Worm (Caenorhabditis elegans): ENCODE measurements around the gene peli-1.
A peak's percentile ranks its signal among the peaks of the same experiment; 100 is the strongest.
"Not testable (repeated sequence)": the region's sequence is repeated elsewhere in the genome, so short reads cannot be mapped to it uniquely, and the experiment has no call there.

Gene peli-1

DNA sequence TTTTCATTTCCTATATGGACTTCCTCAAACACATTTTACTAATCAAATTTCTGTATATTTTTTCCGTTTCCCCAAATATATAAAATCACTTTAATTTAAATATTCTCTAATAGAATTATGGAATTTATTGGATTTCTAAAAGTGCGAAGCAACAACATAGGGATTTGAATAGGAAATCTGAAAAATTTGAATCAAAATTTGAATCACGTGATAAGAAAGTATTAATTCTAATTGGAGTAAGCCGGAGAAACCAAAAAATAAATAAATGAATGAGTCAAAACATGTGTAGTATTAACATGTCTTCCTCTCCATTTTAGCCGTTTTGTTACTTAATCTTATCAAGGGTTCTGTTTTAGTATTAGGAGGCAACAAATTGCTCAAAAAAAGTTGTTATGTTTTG lies 35.6 kb downstream of the peli-1 start:
- TF ChIP-seq snu-23 (GFP tag; optimal IDR thresholded peaks at IDR 0.05) (no peak), nhr-85 (tag) (no peak), egl-13 (tag; optimal IDR thresholded peaks at IDR 0.05) (peak; percentile 55), lin-39 (tag; optimal IDR thresholded peaks at IDR 0.05) (no peak), nhr-47 (tag; optimal IDR thresholded peaks at IDR 0.05) (peak; percentile 22), blmp-1 (tag; optimal IDR thresholded peaks at IDR 0.05) (no peak), dsc-1 (tag; optimal IDR thresholded peaks at IDR 0.05) (peak; percentile 87)

DNA sequence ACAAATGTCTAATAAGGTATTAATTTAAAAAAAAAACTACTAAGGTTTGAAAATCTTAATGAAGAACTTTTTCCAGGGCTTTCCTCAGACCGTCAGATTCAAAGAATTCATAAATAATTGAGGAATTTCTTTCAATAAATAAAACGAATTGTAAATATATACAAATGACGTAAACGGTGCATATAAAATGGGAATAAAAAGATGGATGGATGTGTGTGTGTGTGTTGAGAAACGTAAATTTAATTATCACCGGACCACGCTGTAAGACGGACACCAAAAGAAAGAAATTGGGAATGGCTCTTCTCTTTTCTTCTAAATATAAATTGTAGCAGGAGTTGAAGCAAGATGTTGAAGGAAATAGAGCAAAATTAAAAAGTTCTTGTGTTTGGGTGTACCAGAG lies 40.6 kb downstream of the peli-1 start:
- no peak for TF ChIP-seq sptf-1 (tag; optimal IDR thresholded peaks at IDR 0.05)
- peak; percentile 77 for TF ChIP-seq ceh-63 (GFP tag; optimal IDR thresholded peaks at IDR 0.05)

DNA sequence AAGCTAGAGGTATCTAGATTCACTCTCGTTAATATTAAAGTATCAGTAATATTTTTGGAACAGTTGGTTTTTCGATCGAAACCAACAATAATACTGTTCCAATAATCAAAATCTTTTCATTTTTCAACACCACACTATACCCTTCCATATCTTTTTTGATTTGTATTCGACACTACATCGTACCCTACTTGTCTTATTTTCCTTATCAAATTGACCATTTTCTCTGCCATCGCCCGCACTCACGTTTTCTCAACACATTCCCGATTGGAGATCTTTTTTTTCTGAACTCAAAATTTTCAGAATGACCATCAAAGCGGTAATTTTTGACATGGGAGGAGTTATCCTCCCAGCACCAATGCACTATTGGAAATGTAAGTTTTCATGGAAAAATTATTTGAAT lies 41.9 kb downstream of the peli-1 start, which contains the start of gene acds-10:
Gene acds-10 (plus strand): TSS at position 301 of the 400 bp plus-strand sequence.
- TF ChIP-seq efl-1 (optimal IDR thresholded peaks at IDR 0.05): no peak
- TF ChIP-seq efl-1 (GFP tag; optimal IDR thresholded peaks at IDR 0.05 in 1 of 2): peak in 1 of 2 experiments; percentile 18
- no peak for TF ChIP-seq pqm-1 (tag; optimal IDR thresholded peaks at IDR 0.05)
- TF ChIP-seq jun-1 (tag; optimal IDR thresholded peaks at IDR 0.05): no peak
- no peak for TF ChIP-seq lin-39 (tag; optimal IDR thresholded peaks at IDR 0.05)
- TF ChIP-seq unc-30 (tag; optimal IDR thresholded peaks at IDR 0.05): no peak
- TF ChIP-seq egl-27 (tag; optimal IDR thresholded peaks at IDR 0.05): no peak

DNA sequence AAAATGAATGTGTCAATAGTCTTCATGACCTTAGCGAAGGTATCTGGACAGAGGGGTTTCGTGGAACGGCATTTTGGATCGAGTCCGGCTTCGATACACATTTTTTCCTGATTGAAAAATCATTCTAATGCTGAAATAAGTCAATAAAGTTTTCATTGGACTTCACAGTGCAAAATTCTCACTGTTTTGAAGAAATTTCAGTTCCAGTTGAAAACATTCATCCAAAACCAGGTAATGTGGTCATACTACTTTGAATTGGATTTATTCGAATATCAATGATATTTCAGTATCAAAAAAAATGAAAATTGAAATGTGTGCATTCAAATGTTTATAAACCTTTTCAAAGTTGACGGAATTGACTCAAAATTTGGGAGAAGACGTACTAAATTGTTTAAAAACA lies 47.8 kb downstream of the peli-1 start, which contains the start of gene pgph-1:
Gene pgph-1 (minus strand): TSS at position 101 of the 400 bp plus-strand sequence.
- TF ChIP-seq egl-27 (tag; optimal IDR thresholded peaks at IDR 0.05) (no peak), unc-98 (GFP tag; IDR thresholded peaks at IDR 0.05) (no peak), ceh-90 (tag; optimal IDR thresholded peaks at IDR 0.05) (no peak), swsn-7 (tag; optimal IDR thresholded peaks at IDR 0.05) (no peak), lir-3 (tag; optimal IDR thresholded peaks at IDR 0.05; ENCODE audit: poor library complexity) (no peak)

DNA sequence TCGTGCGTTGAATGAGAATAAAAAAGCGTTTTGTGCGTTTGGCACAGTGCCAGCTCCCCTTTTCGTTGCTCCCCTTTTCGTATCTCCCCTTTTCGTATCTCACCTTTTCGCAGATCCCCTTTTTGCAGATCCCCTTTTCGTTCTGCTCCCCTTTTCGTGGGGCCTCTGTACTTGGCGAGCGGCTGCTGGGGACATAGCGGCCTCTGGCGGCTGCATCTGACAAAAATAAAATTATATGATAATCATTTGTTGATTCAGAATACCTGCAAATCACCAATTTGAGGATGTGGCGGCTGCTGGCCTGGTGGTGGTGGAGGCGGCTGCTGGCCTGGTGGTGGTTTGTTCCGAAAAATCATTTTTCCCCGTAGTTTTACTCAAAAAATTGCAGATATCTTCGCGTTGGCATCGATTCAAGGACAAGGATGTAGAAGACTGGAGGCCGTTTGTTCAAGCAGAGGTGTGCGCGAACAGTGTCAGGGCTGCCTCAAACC lies 49.6 kb downstream of the peli-1 start, which contains the start of gene K09H11.11:
Gene K09H11.11 (minus strand): TSS at position 51 of the 491 bp plus-strand sequence.
- not testable (repeated sequence) for TF ChIP-seq pqm-1, aly-2, swsn-7 (tag; optimal IDR thresholded peaks at IDR 0.05)

DNA sequence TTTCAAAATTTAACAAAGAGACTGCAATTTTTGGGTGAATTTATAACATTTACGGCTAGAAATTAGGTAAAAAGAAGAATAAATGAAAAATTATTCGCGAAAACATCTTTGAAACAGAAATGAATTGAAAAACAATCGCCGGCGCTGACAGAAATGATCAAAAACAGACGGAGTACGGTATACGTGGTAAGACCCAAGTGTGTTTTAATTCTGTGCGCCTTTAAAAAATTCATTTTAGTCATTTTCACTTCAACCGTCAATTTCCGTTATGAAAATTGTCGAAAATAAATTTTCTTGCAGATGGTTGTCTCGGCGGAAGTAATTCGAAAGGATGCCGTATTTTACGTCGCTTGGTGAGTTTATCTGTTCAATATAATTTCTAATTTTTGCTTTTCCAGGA lies 50.6 kb downstream of the peli-1 start, which contains the start of gene C53A3.3:
Gene C53A3.3 (plus strand): TSS at position 301 of the 400 bp plus-strand sequence.
- TF ChIP-seq rnt-1 (tag; optimal IDR thresholded peaks at IDR 0.05) (no peak), unc-62 (GFP tag; optimal IDR thresholded peaks at IDR 0.05) (no peak), fkh-10 (GFP tag; optimal IDR thresholded peaks at IDR 0.05) (no peak)

DNA sequence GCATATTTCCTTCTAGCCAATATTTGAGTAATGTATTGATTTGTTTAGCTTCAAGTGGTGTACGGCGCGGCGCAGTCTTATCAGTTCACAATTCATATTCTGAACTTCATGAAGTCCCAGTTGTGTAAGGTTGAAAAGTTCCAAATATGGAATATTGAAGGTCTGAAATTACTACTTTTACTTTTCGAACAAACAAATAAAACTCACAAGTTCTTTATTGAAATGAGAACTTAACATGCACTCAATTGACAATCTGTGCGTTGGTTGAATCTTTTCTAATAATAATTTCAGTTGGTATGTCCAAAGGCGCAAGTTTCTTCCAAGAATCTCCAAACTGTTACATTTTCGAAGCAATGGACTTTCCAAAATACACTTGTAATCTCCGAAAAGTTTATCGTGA lies 53.2 kb downstream of the peli-1 start, which contains the start of gene C53A3.4:
Gene C53A3.4 (minus strand): TSS at position 101 of the 400 bp plus-strand sequence.
- TF ChIP-seq C04F5.9 (tag; optimal IDR thresholded peaks at IDR 0.05) (no peak), nhr-12 (tag; optimal IDR thresholded peaks at IDR 0.05) (no peak), skn-1 (tag; optimal IDR thresholded peaks at IDR 0.05) (no peak), unc-130 (tag; optimal IDR thresholded peaks at IDR 0.05) (no peak), nhr-20 (tag; optimal IDR thresholded peaks at IDR 0.05) (no peak)

DNA sequence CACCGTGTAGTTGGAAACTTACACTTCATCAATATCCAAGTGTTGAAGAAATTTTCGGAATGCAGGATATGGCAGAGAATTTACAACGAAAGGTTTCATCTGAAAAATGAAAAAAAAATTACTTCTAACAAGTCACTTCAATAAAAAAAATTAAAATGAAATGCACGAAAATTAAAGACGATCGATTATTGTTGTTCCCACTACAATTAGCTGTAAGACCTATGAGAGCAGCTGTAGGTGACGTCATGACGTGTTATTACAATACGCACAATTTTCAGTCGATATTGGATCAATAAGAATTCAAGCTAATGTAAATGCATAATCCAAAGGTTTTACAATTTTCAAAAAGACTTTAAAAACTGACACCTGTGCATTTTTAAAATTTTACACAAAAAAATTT lies 54.5 kb downstream of the peli-1 start, which contains the start of gene C53A3.1:
Gene C53A3.1 (minus strand): TSS at position 101 of the 400 bp plus-strand sequence.
- no peak for TF ChIP-seq ceh-8 (GFP tag; optimal IDR thresholded peaks at IDR 0.05)
- TF ChIP-seq hlh-17 (GFP tag; optimal IDR thresholded peaks at IDR 0.05; ENCODE audit: borderline replicate concordance): no peak
- no peak for TF ChIP-seq ceh-82 (tag; optimal IDR thresholded peaks at IDR 0.05)
- TF ChIP-seq skn-1 (tag; optimal IDR thresholded peaks at IDR 0.05): no peak
